Worm (Caenorhabditis elegans): ENCODE data around the gene F41F3.8.

F41F3.8 gene

ce11 chrV:4674506-4674905, 25.9 kb downstream of the F41F3.8 start, which contains the start of gene K03B4.8:
Gene K03B4.8 (minus strand): TSS chrV:4674606.
- TF ChIP-seq zip-4 (GFP tag; optimal IDR thresholded peaks at IDR 0.05) (no peak), egl-13 (tag; optimal IDR thresholded peaks at IDR 0.05) (no peak), nhr-90 (tag; optimal IDR thresholded peaks at IDR 0.05; ENCODE audit: poor library complexity) (no peak), nhr-47 (tag; optimal IDR thresholded peaks at IDR 0.05) (no peak), ztf-4 (tag; optimal IDR thresholded peaks at IDR 0.05) (no peak), egl-27 (tag; optimal IDR thresholded peaks at IDR 0.05) (no peak), fkh-10 (GFP tag; optimal IDR thresholded peaks at IDR 0.05) (no peak), sptf-1 (tag; optimal IDR thresholded peaks at IDR 0.05) (no peak), nhr-237 (tag; optimal IDR thresholded peaks at IDR 0.05) (no peak), ceh-90 (tag; optimal IDR thresholded peaks at IDR 0.05) (no peak)

ce11 chrV:4676092-4676491, 27.5 kb downstream of the F41F3.8 start, which contains the start of gene K03B4.6:
Gene K03B4.6 (minus strand): TSS chrV:4676192.
- TF ChIP-seq snpc-4 (tag; optimal IDR thresholded peaks at IDR 0.05), result no peak
- no peak for TF ChIP-seq ztf-4 (tag; optimal IDR thresholded peaks at IDR 0.05)
- no peak for TF ChIP-seq ztf-11 (tag; optimal IDR thresholded peaks at IDR 0.05)
- TF ChIP-seq fkh-4 (tag; optimal IDR thresholded peaks at IDR 0.05; ENCODE audit: borderline replicate concordance), result no peak
- TF ChIP-seq lin-39 (tag; optimal IDR thresholded peaks at IDR 0.05), result no peak
- TF ChIP-seq aly-2 (tag; optimal IDR thresholded peaks at IDR 0.05), result no peak
- TF ChIP-seq sox-4 (tag; optimal IDR thresholded peaks at IDR 0.05), result no peak
- no peak for TF ChIP-seq Y116A8C.19 (tag; optimal IDR thresholded peaks at IDR 0.05; ENCODE audit: borderline replicate concordance)
- TF ChIP-seq isw-1 (GFP tag; IDR thresholded peaks at IDR 0.05), result no peak
- TF ChIP-seq nhr-47 (tag; optimal IDR thresholded peaks at IDR 0.05), result no peak
- TF ChIP-seq xbp-1 (tag; optimal IDR thresholded peaks at IDR 0.05), result no peak

ce11 chrV:4676812-4677211, 28.2 kb downstream of the F41F3.8 start:
- TF ChIP-seq skn-1 (tag; optimal IDR thresholded peaks at IDR 0.05) (no peak), sox-4 (tag; optimal IDR thresholded peaks at IDR 0.05) (no peak), dsc-1 (tag; optimal IDR thresholded peaks at IDR 0.05) (no peak), efl-1 (optimal IDR thresholded peaks at IDR 0.05) (no peak), efl-1 (GFP tag; optimal IDR thresholded peaks at IDR 0.05 in 1 of 2) (no peak), ztf-4 (tag; optimal IDR thresholded peaks at IDR 0.05) (no peak), nhr-47 (tag; optimal IDR thresholded peaks at IDR 0.05) (no peak), hlh-17 (GFP tag; optimal IDR thresholded peaks at IDR 0.05; ENCODE audit: borderline replicate concordance) (no peak), ztf-11 (tag; optimal IDR thresholded peaks at IDR 0.05) (no peak), jun-1 (tag; optimal IDR thresholded peaks at IDR 0.05) (no peak), mef-2 (tag; optimal IDR thresholded peaks at IDR 0.05) (no peak), lsy-2 (tag; optimal IDR thresholded peaks at IDR 0.05) (no peak), nhr-11 (tag; optimal IDR thresholded peaks at IDR 0.05) (no peak), ceh-88 (GFP tag; IDR thresholded peaks at IDR 0.05) (no peak), C16A3.4 (tag; optimal IDR thresholded peaks at IDR 0.05) (no peak), lin-35 (GFP tag; optimal IDR thresholded peaks at IDR 0.05) (no peak), mdl-1 (tag; optimal IDR thresholded peaks at IDR 0.05) (no peak), fkh-10 (GFP tag; optimal IDR thresholded peaks at IDR 0.05) (no peak), nhr-71 (tag; optimal IDR thresholded peaks at IDR 0.05) (no peak)

- TF ChIP-seq F16B12.6 (tag; optimal IDR thresholded peaks at IDR 0.05) (no peak), mdl-1 (tag; optimal IDR thresholded peaks at IDR 0.05) (no peak), xbp-1 (tag; optimal IDR thresholded peaks at IDR 0.05) (no peak), elt-3 (tag; optimal IDR thresholded peaks at IDR 0.05) (no peak), lin-35 (GFP tag; optimal IDR thresholded peaks at IDR 0.05) (no peak), fkh-8 (tag; optimal IDR thresholded peaks at IDR 0.05) (peak; percentile 15), pax-3 (tag; optimal IDR thresholded peaks at IDR 0.05) (peak; percentile 39), nhr-71 (tag; optimal IDR thresholded peaks at IDR 0.05) (no peak), ceh-90 (tag; optimal IDR thresholded peaks at IDR 0.05) (no peak), lir-3 (tag; optimal IDR thresholded peaks at IDR 0.05; ENCODE audit: poor library complexity) (no peak), fkh-10 (GFP tag; optimal IDR thresholded peaks at IDR 0.05) (no peak), nhr-76 (tag; optimal IDR thresholded peaks at IDR 0.05) (no peak), ztf-11 (tag; optimal IDR thresholded peaks at IDR 0.05) (no peak), nhr-11 (tag; optimal IDR thresholded peaks at IDR 0.05) (no peak), hlh-17 (GFP tag; optimal IDR thresholded peaks at IDR 0.05; ENCODE audit: borderline replicate concordance) (no peak), dsc-1 (tag; optimal IDR thresholded peaks at IDR 0.05) (peak; percentile 27)
Observed at ce11 chrV:4681670-4682069, 33.0 kb downstream of the F41F3.8 start, which contains the start of gene K03B4.4. Gene K03B4.4 (plus strand): TSS chrV:4681970.
